Fruit fly (Drosophila melanogaster): ENCODE data around the gene CG14322.
A peak's percentile ranks its signal among the peaks of the same experiment; 100 is the strongest.

Gene CG14322

DNA sequence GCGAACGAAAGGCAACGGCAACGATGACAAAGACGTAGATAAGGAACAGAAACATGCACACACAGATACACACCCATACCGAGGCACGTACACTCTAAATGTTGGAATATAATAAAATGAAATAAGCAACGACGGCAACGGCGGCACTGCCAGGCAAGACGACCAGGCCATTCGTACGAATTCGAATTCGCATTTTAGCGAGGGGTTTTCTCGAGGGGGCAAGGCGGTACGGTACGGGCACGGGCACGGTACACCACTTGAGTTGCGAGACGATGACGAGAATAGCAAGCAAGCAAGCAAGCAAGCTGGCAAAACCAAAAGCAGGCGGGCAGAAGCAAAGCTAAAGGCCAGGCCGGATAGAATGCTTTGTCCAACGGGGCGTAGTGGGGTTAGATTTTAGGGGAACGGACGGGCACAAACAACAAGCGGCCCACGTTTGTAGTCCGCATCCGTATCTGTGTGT is 53.7 kb downstream of the CG14322 start (continued):
- TF ChIP-seq CG17802 (tag; optimal IDR thresholded peaks at IDR 0.05) (no peak), CG2202 (tag; optimal IDR thresholded peaks at IDR 0.05) (no peak), en (GFP tag; optimal IDR thresholded peaks at IDR 0.05) (no peak), CG15696 (tag; optimal IDR thresholded peaks at IDR 0.05) (no peak), D19B (GFP tag; optimal IDR thresholded peaks at IDR 0.05) (no peak), CG12769 (tag; optimal IDR thresholded peaks at IDR 0.05) (peak; percentile 37), br (optimal IDR thresholded peaks at IDR 0.05) (no peak), gt (GFP tag; IDR thresholded peaks at IDR 0.05) (no peak), nerfin-2 (GFP tag; IDR thresholded peaks at IDR 0.05; ENCODE audit: partially characterized antibody) (no peak), Oaz (GFP tag; IDR thresholded peaks at IDR 0.05) (no peak), CG9817 (tag; optimal IDR thresholded peaks at IDR 0.05) (no peak), fd3F (GFP tag; optimal IDR thresholded peaks at IDR 0.05) (no peak), chinmo (GFP tag; IDR thresholded peaks at IDR 0.05; ENCODE audit: partially characterized antibody) (0 out of 4 replicates have a peak, but pooled peaks have one; percentile 83), Scr (GFP tag; IDR thresholded peaks at IDR 0.05; ENCODE audit: partially characterized antibody) (peak; percentile 35; the same call in 1 of the 2 replicates), Jarid2 (GFP tag; optimal IDR thresholded peaks at IDR 0.05) (no peak), Aef1 (GFP tag; IDR thresholded peaks at IDR 0.05) (peak; percentile 50; the same call in 2 of the 3 replicates), CG7556 (GFP tag; optimal IDR thresholded peaks at IDR 0.05) (no peak), CG13296 (GFP tag; optimal IDR thresholded peaks at IDR 0.05) (no peak), Fer1 (GFP tag; optimal IDR thresholded peaks at IDR 0.05) (no peak), trh (GFP tag; optimal IDR thresholded peaks at IDR 0.05) (no peak), CG15011 (GFP tag; optimal IDR thresholded peaks at IDR 0.05) (no peak), az2 (GFP tag; optimal IDR thresholded peaks at IDR 0.05) (no peak), btn (GFP tag; optimal IDR thresholded peaks at IDR 0.05) (no peak), pum (GFP tag; optimal IDR thresholded peaks at IDR 0.05) (no peak), bigmax (GFP tag; optimal IDR thresholded peaks at IDR 0.05) (no peak), CG3281 (GFP tag; optimal IDR thresholded peaks at IDR 0.05) (no peak), Trl (optimal IDR thresholded peaks at IDR 0.05) (no peak), Trl (GFP tag; optimal IDR thresholded peaks at IDR 0.05) (no peak), Mes4 (GFP tag; optimal IDR thresholded peaks at IDR 0.05) (no peak), sens-2 (GFP tag; IDR thresholded peaks at IDR 0.05) (no peak), Mrtf (GFP tag; IDR thresholded peaks at IDR 0.05) (no peak), pros (GFP tag; optimal IDR thresholded peaks at IDR 0.05) (peak; percentile 72), crol (GFP tag; IDR thresholded peaks at IDR 0.05) (no peak; the same call in 1 of the 2 replicates), D19A (tag; optimal IDR thresholded peaks at IDR 0.05) (peak; percentile 34), sima (GFP tag; optimal IDR thresholded peaks at IDR 0.05) (no peak), trem (tag; optimal IDR thresholded peaks at IDR 0.05) (no peak), pb (GFP tag; optimal IDR thresholded peaks at IDR 0.05) (no peak), phol (tag; optimal IDR thresholded peaks at IDR 0.05) (no peak), Nf-YA (GFP tag; IDR thresholded peaks at IDR 0.05) (no peak), Tbp (GFP tag; optimal IDR thresholded peaks at IDR 0.05) (no peak), CG4282 (GFP tag; optimal IDR thresholded peaks at IDR 0.05) (no peak), toy (GFP tag; IDR thresholded peaks at IDR 0.05) (no peak), CG5245 (GFP tag; optimal IDR thresholded peaks at IDR 0.05) (no peak), Dip2 (GFP tag; IDR thresholded peaks at IDR 0.05) (no peak), CG42726 (GFP tag; IDR thresholded peaks at IDR 0.05; ENCODE audit: partially characterized antibody) (no peak), CG33213 (GFP tag; optimal IDR thresholded peaks at IDR 0.05) (no peak), CG7987 (GFP tag; optimal IDR thresholded peaks at IDR 0.05) (no peak), Fer2 (tag; optimal IDR thresholded peaks at IDR 0.05) (no peak), tup (GFP tag; optimal IDR thresholded peaks at IDR 0.05) (no peak), so (GFP tag; IDR thresholded peaks at IDR 0.05) (no peak; the same call in 2 of the 3 replicates), Usf (GFP tag; optimal IDR thresholded peaks at IDR 0.05) (no peak), Hsf (GFP tag; optimal IDR thresholded peaks at IDR 0.05) (no peak)
